Fruit fly (Drosophila melanogaster): ENCODE measurements around the gene CG14285.

The CG14285 gene

dm6 chr3R:19015423-19015810, 9.5 kb upstream of the CG14285 start:
- TF ChIP-seq CG9948 (tag; optimal IDR thresholded peaks at IDR 0.05) (no peak), CG4496 (GFP tag; IDR thresholded peaks at IDR 0.05) (no peak), CG12605 (GFP tag; IDR thresholded peaks at IDR 0.05) (no peak), Pif1B (GFP tag; optimal IDR thresholded peaks at IDR 0.05) (no peak), Pif1A (GFP tag; optimal IDR thresholded peaks at IDR 0.05) (no peak), CG15710 (tag; optimal IDR thresholded peaks at IDR 0.05) (no peak), EcR (GFP tag; optimal IDR thresholded peaks at IDR 0.05) (no peak), D1 (tag; optimal IDR thresholded peaks at IDR 0.05) (no peak), Snoo (tag; optimal IDR thresholded peaks at IDR 0.05) (no peak), CG34367 (tag; optimal IDR thresholded peaks at IDR 0.05) (no peak), fd96Ca (GFP tag; IDR thresholded peaks at IDR 0.05) (no peak), CG8301 (tag; optimal IDR thresholded peaks at IDR 0.05) (no peak)

dm6 chr3R:19017318-19018043, 7.4 kb upstream of the CG14285 start:
- TF ChIP-seq CG10348 (GFP tag; IDR thresholded peaks at IDR 0.05), result no peak
- TF ChIP-seq CG15710 (tag; optimal IDR thresholded peaks at IDR 0.05), result no peak
- no peak for TF ChIP-seq CG8301 (tag; optimal IDR thresholded peaks at IDR 0.05)
- TF ChIP-seq CG14655 (GFP tag; optimal IDR thresholded peaks at IDR 0.05), result no peak
- TF ChIP-seq CG8159 (tag; optimal IDR thresholded peaks at IDR 0.05), result no peak
- TF ChIP-seq EcR (GFP tag; optimal IDR thresholded peaks at IDR 0.05), result peak; percentile 20
- TF ChIP-seq Ets98B (GFP tag; IDR thresholded peaks at IDR 0.05), result no peak
- no peak for TF ChIP-seq Snoo (tag; optimal IDR thresholded peaks at IDR 0.05)
- peak; percentile 94 for TF ChIP-seq CG13204 (GFP tag; optimal IDR thresholded peaks at IDR 0.05)

- TF ChIP-seq CG9948 (tag; optimal IDR thresholded peaks at IDR 0.05), result no peak
- TF ChIP-seq CG4496 (GFP tag; IDR thresholded peaks at IDR 0.05), result peak; percentile 70
- TF ChIP-seq CG32121 (GFP tag; IDR thresholded peaks at IDR 0.05), result peak; percentile 32; the same call in 1 of the 2 replicates
- 0 out of 3 replicates have a peak, but pooled peaks have one; percentile 32 for TF ChIP-seq fd96Ca (GFP tag; IDR thresholded peaks at IDR 0.05)
- TF ChIP-seq CG34367 (tag; optimal IDR thresholded peaks at IDR 0.05), result no peak
- TF ChIP-seq CG15710 (tag; optimal IDR thresholded peaks at IDR 0.05), result peak; percentile 13
- peak; percentile 45 for TF ChIP-seq Ets98B (GFP tag; IDR thresholded peaks at IDR 0.05)
These were observed 1.0 kb upstream of the CG14285 start, which contains the start of the genes CG6005 and CG14286 for dm6 chr3R:19023862-19024261. CG6005 (minus strand) TSS chr3R:19024030. CG14286 (plus strand) TSS chr3R:19024092.

DNA sequence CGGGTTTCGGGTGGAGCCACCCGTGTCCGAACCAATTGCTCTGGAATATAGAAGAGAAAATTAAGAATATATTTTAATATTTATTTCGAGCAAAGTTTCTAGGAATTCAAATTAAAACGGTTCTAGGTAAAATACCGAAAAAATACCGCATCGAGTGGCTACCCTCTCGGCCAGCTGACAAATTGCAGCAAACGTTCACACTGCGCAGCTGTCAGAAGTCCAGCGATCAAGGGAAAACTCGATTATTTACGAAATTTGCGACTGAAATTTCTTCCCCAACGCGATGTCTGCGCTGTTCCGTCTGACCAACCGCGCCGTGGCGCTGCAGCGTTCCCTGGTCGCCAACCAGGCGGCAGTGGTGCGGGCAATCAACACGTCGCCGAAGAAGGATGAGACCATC, 2.3 kb downstream of the CG14285 start, which contains the start of gene NP15.6:
NP15.6 (plus strand) TSS at position 204 of the 400 bp plus-strand sequence.
- TF ChIP-seq EcR (GFP tag; optimal IDR thresholded peaks at IDR 0.05), result no peak
- no peak for TF ChIP-seq CG9948 (tag; optimal IDR thresholded peaks at IDR 0.05)
- TF ChIP-seq CG14655 (GFP tag; optimal IDR thresholded peaks at IDR 0.05), result no peak
- no peak for TF ChIP-seq gl (tag; optimal IDR thresholded peaks at IDR 0.05)
- no peak for TF ChIP-seq CG17806 (tag; optimal IDR thresholded peaks at IDR 0.05)
- no peak for TF ChIP-seq Pif1A (GFP tag; optimal IDR thresholded peaks at IDR 0.05)

- TF ChIP-seq gl (tag; optimal IDR thresholded peaks at IDR 0.05) (peak; percentile 45), CG12605 (GFP tag; IDR thresholded peaks at IDR 0.05) (peak; percentile 80), Snoo (tag; optimal IDR thresholded peaks at IDR 0.05) (peak; percentile 20), EcR (GFP tag; optimal IDR thresholded peaks at IDR 0.05) (peak; percentile 82), rn (GFP tag; IDR thresholded peaks at IDR 0.05) (peak; percentile 70), CG8301 (tag; optimal IDR thresholded peaks at IDR 0.05) (peak; percentile 69), CG17806 (tag; optimal IDR thresholded peaks at IDR 0.05) (peak; percentile 71), CG4496 (GFP tag; IDR thresholded peaks at IDR 0.05) (peak; percentile 94), CG32121 (GFP tag; IDR thresholded peaks at IDR 0.05) (peak; percentile 81), CG13204 (GFP tag; optimal IDR thresholded peaks at IDR 0.05) (no peak), Pif1A (GFP tag; optimal IDR thresholded peaks at IDR 0.05) (no peak), D1 (tag; optimal IDR thresholded peaks at IDR 0.05) (no peak), CG8159 (tag; optimal IDR thresholded peaks at IDR 0.05) (no peak), CG34367 (tag; optimal IDR thresholded peaks at IDR 0.05) (peak; percentile 56), CG15710 (tag; optimal IDR thresholded peaks at IDR 0.05) (peak; percentile 70), CG9948 (tag; optimal IDR thresholded peaks at IDR 0.05) (peak; percentile 59), CG10348 (GFP tag; IDR thresholded peaks at IDR 0.05) (peak; percentile 64; the same call in 1 of the 2 replicates), CG14655 (GFP tag; optimal IDR thresholded peaks at IDR 0.05) (no peak), fd96Ca (GFP tag; IDR thresholded peaks at IDR 0.05) (peak; percentile 92), Ets98B (GFP tag; IDR thresholded peaks at IDR 0.05) (peak; percentile 94)
These were observed 3.9 kb downstream of the CG14285 start, which contains the start of the genes GatA and P5cr for dm6 chr3R:19028758-19029157. GatA (minus strand) TSS chr3R:19028857. P5cr (plus strand) TSS chr3R:19028931.

dm6 chr3R:19031210-19031609, 6.3 kb downstream of the CG14285 start, which contains the start of the genes Prp18 and CG6013:
Prp18 (minus strand) TSS chr3R:19031271.
CG6013 (plus strand) TSS chr3R:19031503.
- TF ChIP-seq CG15710 (tag; optimal IDR thresholded peaks at IDR 0.05) (peak; percentile 59), CG8159 (tag; optimal IDR thresholded peaks at IDR 0.05) (peak; percentile 69), Pif1B (GFP tag; optimal IDR thresholded peaks at IDR 0.05) (no peak), CG8301 (tag; optimal IDR thresholded peaks at IDR 0.05) (peak; percentile 1), CG9948 (tag; optimal IDR thresholded peaks at IDR 0.05) (peak; percentile 45), D1 (tag; optimal IDR thresholded peaks at IDR 0.05) (no peak), CG17806 (tag; optimal IDR thresholded peaks at IDR 0.05) (peak; percentile 15), CG10348 (GFP tag; IDR thresholded peaks at IDR 0.05) (no peak), EcR (GFP tag; optimal IDR thresholded peaks at IDR 0.05) (peak; percentile 11), CG12605 (GFP tag; IDR thresholded peaks at IDR 0.05) (no peak), CG34367 (tag; optimal IDR thresholded peaks at IDR 0.05) (peak; percentile 30), Ets98B (GFP tag; IDR thresholded peaks at IDR 0.05) (0 out of 2 replicates have a peak, but pooled peaks have one; percentile 18), Snoo (tag; optimal IDR thresholded peaks at IDR 0.05) (peak; percentile 10)

Data from whole organism, pupa.